Worm (Caenorhabditis elegans): ENCODE measurements around the gene zipt-13.

zipt-13 gene

DNA sequence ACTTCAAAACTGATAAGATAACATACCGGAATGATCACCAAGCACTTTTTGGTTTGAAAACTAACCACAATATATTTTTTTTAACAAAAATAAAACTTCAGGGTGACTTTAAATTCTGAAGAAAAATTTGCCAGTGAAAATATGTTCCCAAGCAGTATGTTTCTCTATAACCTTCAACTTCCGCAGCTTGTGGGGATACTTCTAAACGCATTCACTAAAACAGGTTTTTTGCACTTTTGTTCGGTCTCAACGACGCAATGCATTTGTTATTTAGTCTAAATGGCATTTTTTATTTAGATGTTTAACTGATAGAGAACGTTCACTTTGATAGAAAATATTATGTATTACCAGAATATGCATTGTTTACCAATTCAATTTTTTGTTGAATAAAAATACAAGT lies 47.5 kb downstream of the zipt-13 start:
- TF ChIP-seq ceh-20 (GFP tag; IDR thresholded peaks at IDR 0.05) (no peak), aha-1 (tag) (no peak), lin-29 (GFP tag; IDR thresholded peaks at IDR 0.05) (no peak), egl-43 (GFP tag; IDR thresholded peaks at IDR 0.05) (no peak), nhr-11 (tag; optimal IDR thresholded peaks at IDR 0.05) (no peak), T20F7.1 (GFP tag; optimal IDR thresholded peaks at IDR 0.05) (no peak), nhr-77 (tag; optimal IDR thresholded peaks at IDR 0.05) (no peak), arid-1 (GFP tag; conservative IDR thresholded peaks at IDR 0.05) (no peak), daf-19 (GFP tag; conservative IDR thresholded peaks at IDR 0.05) (no peak), ctbp-1 (GFP tag; IDR thresholded peaks at IDR 0.05) (no peak), zfp-2 (tag; optimal IDR thresholded peaks at IDR 0.05) (no peak), jun-1 (tag; optimal IDR thresholded peaks at IDR 0.05) (no peak), hmg-1.1 (GFP tag; IDR thresholded peaks at IDR 0.05) (no peak), ceh-32 (tag; optimal IDR thresholded peaks at IDR 0.05; ENCODE audit: poor library complexity) (no peak)

- TF ChIP-seq ZK337.2 (GFP tag; IDR thresholded peaks at IDR 0.05): no peak
- TF ChIP-seq ztf-7 (tag; optimal IDR thresholded peaks at IDR 0.05): no peak
- no peak for TF ChIP-seq D1046.2 (GFP tag; IDR thresholded peaks at IDR 0.05)
- no peak for TF ChIP-seq Y75B8A.6 (GFP tag; IDR thresholded peaks at IDR 0.05)
- 0 out of 2 replicates have a peak, but pooled peaks have one; percentile 10 for TF ChIP-seq nhr-41 (GFP tag; IDR thresholded peaks at IDR 0.05)
- TF ChIP-seq mdt-29 (GFP tag; IDR thresholded peaks at IDR 0.05): no peak
- no peak for TF ChIP-seq ceh-82 (tag; optimal IDR thresholded peaks at IDR 0.05)
- TF ChIP-seq Y5F2A.4 (GFP tag; optimal IDR thresholded peaks at IDR 0.05): no peak
- peak; percentile 51 for TF ChIP-seq dmd-6 (GFP tag; IDR thresholded peaks at IDR 0.05)
- TF ChIP-seq jun-1 (tag; optimal IDR thresholded peaks at IDR 0.05): peak; percentile 13
- no peak for TF ChIP-seq snpc-4 (tag; optimal IDR thresholded peaks at IDR 0.05)
- TF ChIP-seq F44E2.7 (GFP tag; IDR thresholded peaks at IDR 0.05): no peak
- TF ChIP-seq php-3 (GFP tag; IDR thresholded peaks at IDR 0.05): no peak
- TF ChIP-seq nhr-102 (tag; optimal IDR thresholded peaks at IDR 0.05): peak; percentile 50
- TF ChIP-seq daf-8 (GFP tag; IDR thresholded peaks at IDR 0.05): no peak
- no peak for TF ChIP-seq fos-1 (tag; optimal IDR thresholded peaks at IDR 0.05)
- TF ChIP-seq unc-130 (GFP tag; optimal IDR thresholded peaks at IDR 0.05): no peak
- TF ChIP-seq ces-1 (GFP tag; optimal IDR thresholded peaks at IDR 0.05): no peak
- no peak for TF ChIP-seq F49E8.2 (tag; optimal IDR thresholded peaks at IDR 0.05; ENCODE audit: borderline replicate concordance)
- TF ChIP-seq zfp-2 (tag; optimal IDR thresholded peaks at IDR 0.05): peak; percentile 33
- TF ChIP-seq lir-3 (tag; optimal IDR thresholded peaks at IDR 0.05): no peak
- peak; percentile 53 for TF ChIP-seq nhr-48 (tag; optimal IDR thresholded peaks at IDR 0.05)
- no peak for TF ChIP-seq nhr-111 (GFP tag; optimal IDR thresholded peaks at IDR 0.05)
- TF ChIP-seq lin-38 (GFP tag; IDR thresholded peaks at IDR 0.05): peak; percentile 40; the same call in 1 of the 2 replicates
- TF ChIP-seq daf-12 (tag; optimal IDR thresholded peaks at IDR 0.05): no peak
- peak; percentile 57; the same call in 1 of the 2 replicates for TF ChIP-seq ceh-20 (GFP tag; IDR thresholded peaks at IDR 0.05)
- TF ChIP-seq duxl-1 (tag; optimal IDR thresholded peaks at IDR 0.05; ENCODE audit: poor library complexity): peak; percentile 43
- no peak for TF ChIP-seq Y105C5A.15 (GFP tag; IDR thresholded peaks at IDR 0.05)
- TF ChIP-seq hlh-30 (tag; optimal IDR thresholded peaks at IDR 0.05; ENCODE audit: insufficient read depth): peak; percentile 95
- TF ChIP-seq cey-2 (tag; optimal IDR thresholded peaks at IDR 0.05; ENCODE audit: borderline replicate concordance, insufficient read depth): no peak
- TF ChIP-seq nhr-11 (tag; optimal IDR thresholded peaks at IDR 0.05): peak; percentile 86
- no peak for TF ChIP-seq Y48G9A.11 (GFP tag; IDR thresholded peaks at IDR 0.05)
- peak; percentile 35; the same call in 1 of the 2 replicates for TF ChIP-seq lin-1 (GFP tag; IDR thresholded peaks at IDR 0.05)
- peak; percentile 64 for TF ChIP-seq nhr-77 (tag; optimal IDR thresholded peaks at IDR 0.05)
- peak; percentile 60 for TF ChIP-seq T20F7.1 (GFP tag; optimal IDR thresholded peaks at IDR 0.05)
- peak; percentile 92 for TF ChIP-seq tra-1 (GFP tag; IDR thresholded peaks at IDR 0.05)
- no peak for TF ChIP-seq F26F4.8 (GFP tag; conservative IDR thresholded peaks at IDR 0.05)
- peak; percentile 93 to 97 for TF ChIP-seq mdl-1 (tag; optimal IDR thresholded peaks at IDR 0.05)
- peak; percentile 91 for TF ChIP-seq hmg-1.1 (GFP tag; IDR thresholded peaks at IDR 0.05)
- TF ChIP-seq nhr-6 (tag; optimal IDR thresholded peaks at IDR 0.05): peak; percentile 31
- TF ChIP-seq nhr-28 (tag; optimal IDR thresholded peaks at IDR 0.05): peak; percentile 85
- TF ChIP-seq dmd-9 (GFP tag; IDR thresholded peaks at IDR 0.05): no peak
These were observed 48.2 kb downstream of the zipt-13 start for ce11 chrX:10188493-10188895.

All from whole organism, L4 larva.